Worm (Caenorhabditis elegans) whole organism, mixed stage, embryonic: ENCODE data around the gene ZK792.4.
A peak's percentile ranks its signal among the peaks of the same experiment; 100 is the strongest.

ENCODE experiments used
- ces-1 ChIP-seq: fragments of 150-350 bp; optimal IDR thresholded peaks from 2 replicates; lab custom pipeline; 2014; ENCODE audit warnings: missing biosample characterization, missing genetic modification reagents, missing genetic modification characterization
- cnd-1 ChIP-seq: fragments of 200-800 bp; sonication (Bioruptor generic); optimal IDR thresholded peaks from 2 replicates; lab custom pipeline; 2018; ENCODE audit warnings: mild to moderate bottlenecking, missing genetic modification characterization, missing compliant biosample characterization
- ham-2 ChIP-seq: fragments of 200-800 bp; sonication (Bioruptor generic); optimal IDR thresholded peaks from 2 replicates; lab custom pipeline; 2018; ENCODE audit warnings: mild to moderate bottlenecking, missing genetic modification characterization, missing compliant biosample characterization
- lin-13 ChIP-seq: fragments of 150-350 bp; optimal IDR thresholded peaks from 2 replicates; lab custom pipeline; 2014; ENCODE audit warnings: missing biosample characterization, missing genetic modification characterization
- mab-5 ChIP-seq: fragments of 150-350 bp; optimal IDR thresholded peaks from 2 replicates; lab custom pipeline; 2014; ENCODE audit warnings: missing biosample characterization, missing genetic modification characterization
- nhr-12 ChIP-seq: fragments of 150-350 bp; optimal IDR thresholded peaks from 2 replicates; lab custom pipeline; 2014; ENCODE audit warnings: missing biosample characterization, missing genetic modification characterization
- nhr-237 ChIP-seq: fragments of 150-350 bp; optimal IDR thresholded peaks from 2 replicates; lab custom pipeline; 2014; ENCODE audit warnings: missing biosample characterization, missing genetic modification characterization
- pha-4 ChIP-seq: fragments of 150-350 bp; optimal IDR thresholded peaks from 2 replicates; lab custom pipeline; 2018; ENCODE audit warnings: missing biosample characterization, missing genetic modification reagents, missing genetic modification characterization
- sem-2 ChIP-seq: fragments of 200-800 bp; sonication (Bioruptor generic); optimal IDR thresholded peaks from 2 replicates; lab custom pipeline; 2018; ENCODE audit warnings: mild to moderate bottlenecking, missing genetic modification characterization, missing compliant biosample characterization
- snpc-4 ChIP-seq: fragments of 150-350 bp; optimal IDR thresholded peaks from 2 replicates; lab custom pipeline; 2014; ENCODE audit warnings: missing biosample characterization, missing genetic modification characterization
- sptf-1 ChIP-seq: sonication (generic microtip); optimal IDR thresholded peaks from 2 replicates; lab custom pipeline; 2017; ENCODE audit warnings: mild to moderate bottlenecking, missing genetic modification characterization, moderate library complexity, missing compliant biosample characterization
- unc-39 ChIP-seq: fragments of 150-350 bp; optimal IDR thresholded peaks from 2 replicates; lab custom pipeline; 2014; ENCODE audit warnings: missing biosample characterization, missing genetic modification characterization
- unc-62 ChIP-seq: fragments of 150-350 bp; optimal IDR thresholded peaks from 2 replicates; lab custom pipeline; 2014; ENCODE audit warnings: missing biosample characterization, missing genetic modification reagents, missing genetic modification characterization

ce11 chrIV:11710331-11710730 is 28.5 kb upstream of the ZK792.4 start:
- TF ChIP-seq sem-2 = no peak
- no peak for TF ChIP-seq snpc-4 (tag; lab: Kevin White, UChicago)
- no peak for TF ChIP-seq lin-13 (tag; lab: Kevin White, UChicago)
- TF ChIP-seq pha-4 (tag; lab: Kevin White, UChicago) = peak; percentile 31
- TF ChIP-seq nhr-237 (tag; lab: Kevin White, UChicago) = no peak
- no peak for TF ChIP-seq unc-39 (tag; lab: Kevin White, UChicago)
- TF ChIP-seq nhr-12 (tag; lab: Kevin White, UChicago) = no peak
- peak; percentile 92 for TF ChIP-seq unc-62 (GFP tag; lab: Kevin White, UChicago)
- TF ChIP-seq ham-2 (GFP tag; lab: Kevin White, UChicago) = no peak
- no peak for TF ChIP-seq sptf-1 (tag; lab: Kevin White, UChicago)
- TF ChIP-seq mab-5 (tag; lab: Kevin White, UChicago) = no peak
- no peak for TF ChIP-seq ces-1
- TF ChIP-seq cnd-1 (tag; lab: Kevin White, UChicago) = no peak
